Worm (Caenorhabditis elegans) whole organism, L1 larva: ENCODE measurements around the gene basl-1.

ENCODE experiments used
- Y116A8C.19 ChIP-seq: sonication (generic microtip); optimal IDR thresholded peaks from 2 replicates; lab custom pipeline; 2016; ENCODE audit warnings: missing compliant biosample characterization, missing genetic modification characterization, borderline replicate concordance
- alr-1 ChIP-seq: fragments of 200-800 bp; sonication (Bioruptor generic); optimal IDR thresholded peaks from 2 replicates; lab custom pipeline; 2018; ENCODE audit warnings: borderline replicate concordance, mild to moderate bottlenecking, missing genetic modification characterization, missing compliant biosample characterization
- aly-2 ChIP-seq: fragments of 150-350 bp; optimal IDR thresholded peaks from 2 replicates; lab custom pipeline; 2014; ENCODE audit warnings: missing biosample characterization, missing genetic modification characterization
- ceh-63 ChIP-seq: fragments of 200-800 bp; sonication (Bioruptor generic); optimal IDR thresholded peaks from 2 replicates; lab custom pipeline; 2018; ENCODE audit warnings: mild to moderate bottlenecking, missing genetic modification characterization, missing compliant biosample characterization
- ceh-8 ChIP-seq: fragments of 200-800 bp; sonication (Bioruptor generic); optimal IDR thresholded peaks from 2 replicates; lab custom pipeline; 2018; ENCODE audit warnings: mild to moderate bottlenecking, missing genetic modification characterization, moderate library complexity, missing compliant biosample characterization
- ceh-82 ChIP-seq, 3 experiments: fragments of 150-350 bp in 1 of 3; sonication (generic microtip) in 2 of 3; optimal IDR thresholded peaks; 2 replicates each; lab custom pipeline; 2014 to 2017; ENCODE audit warnings: missing biosample characterization in 3 of 3, missing genetic modification characterization in 3 of 3
- ceh-88 ChIP-seq: fragments of 200-800 bp; sonication (Bioruptor generic); IDR thresholded peaks from 2 replicates; pipeline ENCODE4 v1.3.6; 2022; ENCODE audit warnings: missing genetic modification characterization, missing compliant biosample characterization
- ces-1 ChIP-seq: fragments of 150-350 bp; optimal IDR thresholded peaks from 2 replicates; lab custom pipeline; 2014; ENCODE audit warnings: missing biosample characterization, missing genetic modification reagents, missing genetic modification characterization
- dpl-1 ChIP-seq, 3 experiments: fragments of 150-350 bp in 2 of 3; sonication (generic microtip) in 1 of 3; optimal IDR thresholded peaks; 2 replicates each; lab custom pipeline; 2014 to 2017; ENCODE audit warnings: missing biosample characterization in 3 of 3, missing genetic modification characterization in 3 of 3, missing genetic modification reagents in 3 of 3
- dsc-1 ChIP-seq: sonication (generic microtip); optimal IDR thresholded peaks from 2 replicates; lab custom pipeline; 2016; ENCODE audit warnings: mild to moderate bottlenecking, missing genetic modification characterization, missing compliant biosample characterization
- efl-1 ChIP-seq, 4 experiments: fragments of 150-350 bp; optimal IDR thresholded peaks in 3 of 4; peaks in 1 of 4; 1 replicate in 1 of 4; 2 replicates in 3 of 4; lab custom pipeline; 2014; ENCODE audit warnings: missing biosample characterization in 2 of 4, missing genetic modification characterization in 2 of 4, missing genetic modification reagents in 2 of 4
- efl-3 ChIP-seq: fragments of 200-800 bp; sonication (Bioruptor generic); optimal IDR thresholded peaks from 2 replicates; lab custom pipeline; 2018; ENCODE audit warnings: mild to moderate bottlenecking, missing genetic modification characterization, missing compliant biosample characterization
- fkh-10 ChIP-seq: sonication (generic microtip); optimal IDR thresholded peaks from 2 replicates; lab custom pipeline; 2017; ENCODE audit warnings: missing biosample characterization, missing genetic modification reagents, missing genetic modification characterization
- fos-1 ChIP-seq: fragments of 150-350 bp; optimal IDR thresholded peaks from 2 replicates; lab custom pipeline; 2014; ENCODE audit warnings: missing biosample characterization, missing genetic modification characterization
- grh-1 ChIP-seq: fragments of 200-800 bp; sonication (Bioruptor generic); IDR thresholded peaks from 2 replicates; pipeline ENCODE4 v1.3.6; 2022; ENCODE audit warnings: missing genetic modification reagents, missing genetic modification characterization, missing compliant biosample characterization
- hlh-17 ChIP-seq: fragments of 200-800 bp; sonication (Bioruptor generic); optimal IDR thresholded peaks from 2 replicates; lab custom pipeline; 2018; ENCODE audit warnings: missing genetic modification characterization, mild to moderate bottlenecking, missing compliant biosample characterization, moderate library complexity, borderline replicate concordance
- hlh-4 ChIP-seq: sonication (generic microtip); optimal IDR thresholded peaks from 2 replicates; lab custom pipeline; 2016; ENCODE audit warnings: mild to moderate bottlenecking, missing genetic modification characterization, missing compliant biosample characterization
- hpl-2 ChIP-seq: fragments of 150-350 bp; optimal IDR thresholded peaks from 2 replicates; lab custom pipeline; 2014; ENCODE audit warnings: missing biosample characterization, missing genetic modification reagents, missing genetic modification characterization
- isw-1 ChIP-seq: fragments of 200-800 bp; sonication (Bioruptor generic); IDR thresholded peaks from 2 replicates; pipeline ENCODE4 v1.3.6; 2022; ENCODE audit warnings: missing genetic modification characterization, missing compliant biosample characterization
- lin-14 ChIP-seq: fragments of 200-800 bp; sonication (Bioruptor generic); optimal IDR thresholded peaks from 2 replicates; lab custom pipeline; 2018; ENCODE audit warnings: mild to moderate bottlenecking, missing genetic modification characterization, moderate library complexity, missing compliant biosample characterization
- lin-15B ChIP-seq: fragments of 150-350 bp; sonication (generic microtip); optimal IDR thresholded peaks from 3 replicates; lab custom pipeline; 2014; ENCODE audit warnings: missing biosample characterization, missing genetic modification characterization
- lin-35 ChIP-seq, 2 experiments: fragments of 150-350 bp; optimal IDR thresholded peaks; 2 replicates each; lab custom pipeline; 2014; ENCODE audit warnings: missing biosample characterization in 2 of 2, missing genetic modification characterization in 2 of 2, missing genetic modification reagents in 2 of 2
- lin-39 ChIP-seq: fragments of 150-350 bp; optimal IDR thresholded peaks from 2 replicates; lab custom pipeline; 2014; ENCODE audit warnings: missing biosample characterization, missing genetic modification reagents, missing genetic modification characterization
- lir-3 ChIP-seq: sonication (generic microtip); optimal IDR thresholded peaks from 2 replicates; lab custom pipeline; 2016; ENCODE audit warnings: mild to moderate bottlenecking, missing genetic modification characterization, moderate library complexity, missing compliant biosample characterization; ENCODE audit not compliant: poor library complexity
- lsy-2 ChIP-seq, 2 experiments: fragments of 150-350 bp; optimal IDR thresholded peaks; 2 replicates each; lab custom pipeline; 2014; ENCODE audit warnings: missing biosample characterization in 2 of 2, missing genetic modification characterization in 2 of 2
- mab-9 ChIP-seq: fragments of 200-800 bp; sonication (Bioruptor generic); IDR thresholded peaks from 2 replicates; pipeline ENCODE4 v1.3.6; 2022; ENCODE audit warnings: missing genetic modification reagents, missing genetic modification characterization, missing compliant biosample characterization
- mdl-1 ChIP-seq, 2 experiments: fragments of 150-350 bp; optimal IDR thresholded peaks; 2 replicates each; lab custom pipeline; 2014 to 2017; ENCODE audit warnings: missing biosample characterization in 2 of 2, missing genetic modification characterization in 2 of 2, inconsistent platforms in 1 of 2
- nhr-12 ChIP-seq: sonication (generic microtip); optimal IDR thresholded peaks from 2 replicates; lab custom pipeline; 2017; ENCODE audit warnings: missing biosample characterization, missing genetic modification characterization
- nhr-19 ChIP-seq: fragments of 200-800 bp; sonication (Bioruptor generic); conservative IDR thresholded peaks from 2 replicates; pipeline ENCODE4 v1.3.6; 2022; ENCODE audit warnings: missing genetic modification characterization, missing compliant biosample characterization
- nhr-28 ChIP-seq: fragments of 150-350 bp; optimal IDR thresholded peaks from 2 replicates; lab custom pipeline; 2014; ENCODE audit warnings: missing biosample characterization, missing genetic modification characterization
- nhr-71 ChIP-seq: sonication (generic microtip); optimal IDR thresholded peaks from 2 replicates; lab custom pipeline; 2016; ENCODE audit warnings: mild to moderate bottlenecking, missing genetic modification characterization, moderate library complexity, missing compliant biosample characterization
- nhr-76 ChIP-seq: sonication (generic microtip); optimal IDR thresholded peaks from 2 replicates; lab custom pipeline; 2017; ENCODE audit warnings: missing biosample characterization, missing genetic modification characterization
- nhr-77 ChIP-seq: fragments of 150-350 bp; optimal IDR thresholded peaks from 2 replicates; lab custom pipeline; 2014; ENCODE audit warnings: missing biosample characterization, missing genetic modification characterization
- nhr-85 ChIP-seq: sonication (generic microtip); peaks from one replicate; lab custom pipeline; 2016; ENCODE audit warnings: missing genetic modification characterization, inconsistent platforms, missing compliant biosample characterization
- nhr-90 ChIP-seq: sonication (generic microtip); optimal IDR thresholded peaks from 2 replicates; lab custom pipeline; 2016; ENCODE audit warnings: mild to moderate bottlenecking, missing genetic modification characterization, missing compliant biosample characterization; ENCODE audit not compliant: poor library complexity
- pag-3 ChIP-seq: sonication (generic microtip); optimal IDR thresholded peaks from 2 replicates; lab custom pipeline; 2017; ENCODE audit warnings: missing genetic modification characterization, mild to moderate bottlenecking, missing compliant biosample characterization, antibody characterized with exemption, borderline replicate concordance; ENCODE audit not compliant: insufficient read depth
- pax-3 ChIP-seq: fragments of 200-800 bp; sonication (Bioruptor generic); optimal IDR thresholded peaks from 2 replicates; lab custom pipeline; 2018; ENCODE audit warnings: mild to moderate bottlenecking, missing genetic modification characterization, moderate library complexity, missing compliant biosample characterization
- pqm-1 ChIP-seq: sonication (generic microtip); optimal IDR thresholded peaks from 3 replicates; lab custom pipeline; 2017; ENCODE audit warnings: missing biosample characterization, missing genetic modification characterization
- rnt-1 ChIP-seq: sonication (generic microtip); optimal IDR thresholded peaks from 2 replicates; lab custom pipeline; 2016; ENCODE audit warnings: mild to moderate bottlenecking, missing genetic modification characterization, moderate library complexity, missing compliant biosample characterization
- snpc-4 ChIP-seq: fragments of 150-350 bp; optimal IDR thresholded peaks from 2 replicates; lab custom pipeline; 2014; ENCODE audit warnings: missing biosample characterization, missing genetic modification characterization
- snu-23 ChIP-seq: sonication (generic microtip); optimal IDR thresholded peaks from 2 replicates; lab custom pipeline; 2016; ENCODE audit warnings: missing genetic modification characterization, missing compliant biosample characterization
- sptf-1 ChIP-seq: fragments of 150-350 bp; optimal IDR thresholded peaks from 2 replicates; lab custom pipeline; 2014; ENCODE audit warnings: missing biosample characterization, missing genetic modification characterization
- tbx-2 ChIP-seq: sonication (generic microtip); optimal IDR thresholded peaks from 2 replicates; lab custom pipeline; 2016; ENCODE audit warnings: missing genetic modification characterization, missing compliant biosample characterization
- unc-62 ChIP-seq: fragments of 150-350 bp; optimal IDR thresholded peaks from 2 replicates; lab custom pipeline; 2014; ENCODE audit warnings: missing biosample characterization, missing genetic modification reagents, missing genetic modification characterization
- unc-98 ChIP-seq: fragments of 200-800 bp; sonication (Bioruptor generic); IDR thresholded peaks from 2 replicates; pipeline ENCODE4 v1.3.6; 2022; ENCODE audit warnings: missing genetic modification characterization, missing compliant biosample characterization
- xbp-1 ChIP-seq: sonication (generic microtip); optimal IDR thresholded peaks from 2 replicates; lab custom pipeline; 2016; ENCODE audit warnings: missing genetic modification characterization, missing compliant biosample characterization
- zag-1 ChIP-seq: fragments of 150-350 bp; optimal IDR thresholded peaks from 2 replicates; lab custom pipeline; 2014; ENCODE audit warnings: missing biosample characterization, missing genetic modification characterization

basl-1 gene

ce11 chrIII:5637297-5637876 lies 22.6 kb downstream of the basl-1 start:
- TF ChIP-seq lin-14 (GFP tag; lab: Kevin White, UChicago) (peak; percentile 23), grh-1 (GFP tag; lab: Robert Waterston, UW) (peak; percentile 81), nhr-19 (GFP tag; lab: Robert Waterston, UW) (peak; percentile 90), rnt-1 (tag; lab: Kevin White, UChicago) (peak; percentile 51), ceh-88 (GFP tag; lab: Robert Waterston, UW) (peak; percentile 52; the same call in 1 of the 2 replicates), snpc-4 (tag; lab: Kevin White, UChicago) (peak; percentile 53), mab-9 (GFP tag; lab: Robert Waterston, UW) (peak; percentile 72; the same call in 1 of the 2 replicates), nhr-71 (tag; lab: Kevin White, UChicago) (peak; percentile 24), unc-98 (GFP tag; lab: Robert Waterston, UW) (0 out of 2 replicates have a peak, but pooled peaks have one; percentile 31), isw-1 (GFP tag; lab: Robert Waterston, UW) (peak; percentile 30; the same call in 1 of the 2 replicates)

ce11 chrIII:5639893-5640292 lies 25.1 kb downstream of the basl-1 start:
- TF ChIP-seq isw-1 (GFP tag; lab: Robert Waterston, UW) = peak; percentile 27
- no peak for TF ChIP-seq zag-1
- peak; percentile 28 for TF ChIP-seq xbp-1 (tag; lab: Kevin White, UChicago)
- TF ChIP-seq snu-23 = peak; percentile 51
- peak; percentile 43 to 62 for TF ChIP-seq lsy-2 (tag; optimal IDR thresholded peaks at IDR 0.05; lab: Kevin White, UChicago)
- peak; percentile 19 to 46 (median 46) for TF ChIP-seq ceh-82 (tag; optimal IDR thresholded peaks at IDR 0.05; lab: Kevin White, UChicago)
- TF ChIP-seq pqm-1 (tag; lab: Kevin White, UChicago) = no peak
- TF ChIP-seq sptf-1 = no peak
- no peak for TF ChIP-seq nhr-85
- TF ChIP-seq efl-1 (optimal IDR thresholded peaks at IDR 0.05; lab: Kevin White, UChicago) = peak; percentile 34 to 53
- TF ChIP-seq efl-1 (GFP tag; optimal IDR thresholded peaks at IDR 0.05 in 1 of 2; lab: Kevin White, UChicago) = peak in 1 of 2 experiments; percentile 6
- TF ChIP-seq alr-1 (tag; lab: Kevin White, UChicago) = no peak
- peak in 1 of 2 experiments; percentile 42 for TF ChIP-seq lin-35 (GFP tag; optimal IDR thresholded peaks at IDR 0.05; lab: Kevin White, UChicago)
- TF ChIP-seq dpl-1 (GFP tag; optimal IDR thresholded peaks at IDR 0.05; lab: Kevin White, UChicago) = peak in 1 of 3 experiments; percentile 28
- no peak for TF ChIP-seq lin-39 (tag; lab: Kevin White, UChicago)
- no peak for TF ChIP-seq pax-3
- TF ChIP-seq efl-3 = no peak
- peak; percentile 38 for TF ChIP-seq tbx-2
- TF ChIP-seq nhr-76 (tag; lab: Kevin White, UChicago) = no peak
- no peak for TF ChIP-seq hpl-2 (GFP tag; lab: Kevin White, UChicago)
- TF ChIP-seq lir-3 (tag; lab: Kevin White, UChicago) = peak; percentile 2
- TF ChIP-seq fkh-10 (GFP tag; lab: Kevin White, UChicago) = peak; percentile 8
- peak; percentile 36 for TF ChIP-seq fos-1
- TF ChIP-seq nhr-71 (tag; lab: Kevin White, UChicago) = peak; percentile 78
- no peak for TF ChIP-seq unc-62
- no peak for TF ChIP-seq lin-15B (tag; lab: Kevin White, UChicago)
- TF ChIP-seq nhr-12 = no peak
- no peak for TF ChIP-seq pag-3
- TF ChIP-seq hlh-17 = no peak
- TF ChIP-seq ceh-88 (GFP tag; lab: Robert Waterston, UW) = no peak
- no peak for TF ChIP-seq nhr-77 (tag; lab: Kevin White, UChicago)
- TF ChIP-seq ces-1 = no peak
- TF ChIP-seq nhr-90 (tag; lab: Kevin White, UChicago) = no peak
- no peak for TF ChIP-seq mdl-1 (tag; optimal IDR thresholded peaks at IDR 0.05; lab: Kevin White, UChicago)
- TF ChIP-seq hlh-4 (tag; lab: Kevin White, UChicago) = no peak
- no peak for TF ChIP-seq unc-98 (GFP tag; lab: Robert Waterston, UW)
- peak; percentile 42 for TF ChIP-seq aly-2 (tag; lab: Kevin White, UChicago)
- TF ChIP-seq lin-14 (GFP tag; lab: Kevin White, UChicago) = peak; percentile 86
- no peak for TF ChIP-seq nhr-28 (tag; lab: Kevin White, UChicago)
- TF ChIP-seq dsc-1 (tag; lab: Kevin White, UChicago) = peak; percentile 43
- no peak for TF ChIP-seq ceh-8 (GFP tag; lab: Kevin White, UChicago)
- TF ChIP-seq ceh-63 (GFP tag; lab: Kevin White, UChicago) = no peak
- no peak for TF ChIP-seq Y116A8C.19 (tag; lab: Kevin White, UChicago)
